Worm (Caenorhabditis elegans): ENCODE results near the gene rab-14.

DNA sequence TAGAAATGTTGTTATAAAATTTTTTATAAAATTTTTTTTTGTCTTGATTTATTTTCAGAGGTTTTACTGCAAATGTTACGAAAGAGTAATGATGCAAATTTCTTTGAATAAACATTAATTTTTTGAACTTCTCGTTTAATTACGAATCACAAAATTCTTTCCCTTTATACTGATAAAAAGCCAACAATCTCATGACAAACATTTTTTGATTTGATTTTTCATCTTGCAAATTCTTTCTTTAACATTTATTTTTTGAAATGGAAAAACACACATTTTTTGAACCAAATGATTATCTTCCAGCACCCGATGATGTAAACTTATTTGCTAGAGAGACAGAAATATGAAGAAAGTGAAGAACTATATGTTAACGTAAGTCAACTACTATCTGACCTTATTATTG is 13.8 kb upstream of the rab-14 start, which contains the start of gene K09E9.1:
- TF ChIP-seq ceh-20 (GFP tag; IDR thresholded peaks at IDR 0.05) = no peak
- no peak for TF ChIP-seq fkh-10 (GFP tag; optimal IDR thresholded peaks at IDR 0.05)
- TF ChIP-seq skn-1 (tag; optimal IDR thresholded peaks at IDR 0.05) = no peak
- TF ChIP-seq nhr-48 (tag; optimal IDR thresholded peaks at IDR 0.05) = no peak
- no peak for TF ChIP-seq lin-13 (GFP tag; optimal IDR thresholded peaks at IDR 0.05)
